Worm (Caenorhabditis elegans) whole organism, young adult: ENCODE data around the gene srg-15.
A peak's percentile ranks its signal among the peaks of the same experiment; 100 is the strongest.

Experiments used
- C17E4.6 ChIP-seq: fragments of 200-800 bp; sonication (Bioruptor generic); IDR thresholded peaks from 2 replicates; pipeline ENCODE4 v1.3.6; 2022; ENCODE audit warnings: missing genetic modification reagents, missing genetic modification characterization, missing compliant biosample characterization
- F33H1.4 ChIP-seq: fragments of 200-800 bp; sonication (Bioruptor generic); IDR thresholded peaks from 2 replicates; pipeline ENCODE4 v1.3.6; 2022; ENCODE audit warnings: missing genetic modification reagents, missing genetic modification characterization, missing compliant biosample characterization
- F52B5.7 ChIP-seq: sonication (generic microtip); optimal IDR thresholded peaks from 2 replicates; lab custom pipeline; 2016; ENCODE audit warnings: mild to moderate bottlenecking, missing genetic modification characterization, missing compliant biosample characterization
- F57A8.1 ChIP-seq: fragments of 200-800 bp; sonication (Bioruptor generic); optimal IDR thresholded peaks from 2 replicates; lab custom pipeline; 2018; ENCODE audit warnings: mild to moderate bottlenecking, missing genetic modification characterization, moderate library complexity, missing compliant biosample characterization
- K11D2.4 ChIP-seq: fragments of 200-800 bp; sonication (Bioruptor generic); IDR thresholded peaks from 2 replicates; pipeline ENCODE4 v1.3.6; 2022; ENCODE audit warnings: missing genetic modification reagents, missing genetic modification characterization, missing compliant biosample characterization
- Y79H2A.3 ChIP-seq: fragments of 200-800 bp; sonication (Bioruptor generic); conservative IDR thresholded peaks from 2 replicates; pipeline ENCODE4 v1.3.6; 2022; ENCODE audit warnings: missing genetic modification reagents, missing genetic modification characterization, missing compliant biosample characterization
- Y95B8A.8 ChIP-seq: fragments of 200-800 bp; sonication (Bioruptor generic); IDR thresholded peaks from 2 replicates; pipeline ENCODE4 v1.3.6; 2022; ENCODE audit warnings: missing genetic modification reagents, missing genetic modification characterization, missing compliant biosample characterization
- akir-1 ChIP-seq: fragments of 200-800 bp; sonication (Bioruptor generic); optimal IDR thresholded peaks from 2 replicates; lab custom pipeline; 2018; ENCODE audit warnings: mild to moderate bottlenecking, missing genetic modification characterization, moderate library complexity, missing compliant biosample characterization
- ama-1 ChIP-seq, 3 experiments: fragments of 150-350 bp in 1 of 3; sonication (generic microtip) in 2 of 3; optimal IDR thresholded peaks; 2 replicates each; lab custom pipeline; 2014 to 2018; ENCODE audit warnings: missing biosample characterization in 2 of 3, missing genetic modification characterization in 2 of 3, missing genetic modification reagents in 2 of 3
- athp-1 ChIP-seq: sonication (generic microtip); optimal IDR thresholded peaks from 2 replicates; lab custom pipeline; 2017; ENCODE audit warnings: mild to moderate bottlenecking, missing genetic modification characterization, missing compliant biosample characterization
- bed-1 ChIP-seq: fragments of 200-800 bp; sonication (Bioruptor generic); IDR thresholded peaks from 2 replicates; pipeline ENCODE4 v1.3.6; 2022; ENCODE audit warnings: missing genetic modification reagents, missing genetic modification characterization, missing compliant biosample characterization
- bed-2 ChIP-seq: fragments of 200-800 bp; sonication (Bioruptor generic); IDR thresholded peaks from 2 replicates; pipeline ENCODE4 v1.3.6; 2022; ENCODE audit warnings: missing genetic modification reagents, missing genetic modification characterization, missing compliant biosample characterization
- cebp-1 ChIP-seq, 2 experiments: fragments of 200-800 bp in 1 of 2; sonication (Bioruptor generic) in 1 of 2; sonication (generic microtip) in 1 of 2; IDR thresholded peaks in 1 of 2; optimal IDR thresholded peaks in 1 of 2; 2 replicates each; pipeline versions ENCODE4 v1.3.6 to Lab custom; 2017 to 2022; ENCODE audit warnings: missing compliant biosample characterization in 2 of 2, missing genetic modification characterization in 2 of 2, mild to moderate bottlenecking in 1 of 2, missing genetic modification reagents in 1 of 2, moderate library complexity in 1 of 2
- ceh-79 ChIP-seq: sonication (generic microtip); optimal IDR thresholded peaks from 2 replicates; lab custom pipeline; 2017; ENCODE audit warnings: mild to moderate bottlenecking, missing genetic modification characterization, missing compliant biosample characterization
- dpl-1 ChIP-seq: fragments of 150-350 bp; optimal IDR thresholded peaks from 2 replicates; lab custom pipeline; 2014; ENCODE audit warnings: missing biosample characterization, missing genetic modification reagents, missing genetic modification characterization
- efl-1 ChIP-seq: fragments of 150-350 bp; optimal IDR thresholded peaks from 2 replicates; lab custom pipeline; 2014; ENCODE audit warnings: missing biosample characterization, missing genetic modification reagents, missing genetic modification characterization
- fkh-3 ChIP-seq: sonication (generic microtip); optimal IDR thresholded peaks from 2 replicates; lab custom pipeline; 2016; ENCODE audit warnings: mild to moderate bottlenecking, missing genetic modification characterization, missing compliant biosample characterization
- hmg-1.2 ChIP-seq: fragments of 200-800 bp; sonication (Bioruptor generic); IDR thresholded peaks from 2 replicates; pipeline ENCODE4 v1.3.6; 2022; ENCODE audit warnings: missing genetic modification reagents, missing genetic modification characterization, missing compliant biosample characterization
- hsf-1 ChIP-seq: fragments of 200-800 bp; sonication (Bioruptor generic); IDR thresholded peaks from 2 replicates; pipeline ENCODE4 v1.3.6; 2022; ENCODE audit warnings: missing genetic modification reagents, missing genetic modification characterization, missing compliant biosample characterization
- let-607 ChIP-seq, 2 experiments: fragments of 200-800 bp in 1 of 2; sonication (Bioruptor generic) in 1 of 2; sonication (generic microtip) in 1 of 2; optimal IDR thresholded peaks; 2 replicates each; lab custom pipeline; 2016 to 2018; ENCODE audit warnings: mild to moderate bottlenecking in 2 of 2, missing compliant biosample characterization in 2 of 2, missing genetic modification characterization in 2 of 2, moderate library complexity in 2 of 2, missing genotype in 1 of 2
- lin-35 ChIP-seq, 3 experiments: fragments of 150-350 bp in 2 of 3; sonication (generic microtip) in 1 of 3; optimal IDR thresholded peaks; 2 replicates each; lab custom pipeline; 2014 to 2018; ENCODE audit warnings: missing biosample characterization in 3 of 3, missing genetic modification characterization in 3 of 3, missing genetic modification reagents in 3 of 3
- lsl-1 ChIP-seq: fragments of 200-800 bp; sonication (Bioruptor generic); optimal IDR thresholded peaks from 2 replicates; lab custom pipeline; 2018; ENCODE audit warnings: mild to moderate bottlenecking, missing genetic modification characterization, moderate library complexity, missing compliant biosample characterization
- madf-8 ChIP-seq: fragments of 200-800 bp; sonication (Bioruptor generic); conservative IDR thresholded peaks from 2 replicates; pipeline ENCODE4 v1.3.6; 2022; ENCODE audit warnings: missing genetic modification reagents, missing genetic modification characterization, missing compliant biosample characterization
- mes-4 ChIP-seq: sonication (generic microtip); optimal IDR thresholded peaks from 2 replicates; lab custom pipeline; 2016; ENCODE audit warnings: missing genotype, missing genetic modification characterization, missing compliant biosample characterization
- nfya-2 ChIP-seq: fragments of 200-800 bp; sonication (Bioruptor generic); IDR thresholded peaks from 2 replicates; pipeline ENCODE4 v1.3.6; 2022; ENCODE audit warnings: missing genetic modification reagents, missing genetic modification characterization, missing compliant biosample characterization
- nhr-120 ChIP-seq: fragments of 200-800 bp; sonication (Bioruptor generic); IDR thresholded peaks from 2 replicates; pipeline ENCODE4 v1.3.6; 2022; ENCODE audit warnings: missing genetic modification characterization, missing compliant biosample characterization
- nhr-80 ChIP-seq: sonication (generic microtip); optimal IDR thresholded peaks from 2 replicates; lab custom pipeline; 2016; ENCODE audit warnings: missing genetic modification characterization, missing compliant biosample characterization
- rcor-1 ChIP-seq: fragments of 200-800 bp; sonication (Bioruptor generic); IDR thresholded peaks from 2 replicates; pipeline ENCODE4 v1.3.6; 2022; ENCODE audit warnings: missing genetic modification reagents, missing genetic modification characterization, missing compliant biosample characterization
- repo-1 ChIP-seq: sonication (generic microtip); optimal IDR thresholded peaks from 2 replicates; lab custom pipeline; 2017; ENCODE audit warnings: mild to moderate bottlenecking, missing genetic modification characterization, missing compliant biosample characterization
- sea-2 ChIP-seq: fragments of 200-800 bp; sonication (Bioruptor generic); IDR thresholded peaks from 2 replicates; pipeline ENCODE4 v1.3.6; 2022; ENCODE audit warnings: missing genetic modification characterization, missing compliant biosample characterization
- snpc-1.1 ChIP-seq: sonication (generic microtip); optimal IDR thresholded peaks from 2 replicates; lab custom pipeline; 2017; ENCODE audit warnings: missing genetic modification characterization, mild to moderate bottlenecking, missing compliant biosample characterization, antibody characterized with exemption, moderate library complexity, missing genotype, missing genetic modification reagents; ENCODE audit not compliant: insufficient read depth
- snpc-1.3 ChIP-seq: sonication (generic microtip); optimal IDR thresholded peaks from 2 replicates; lab custom pipeline; 2017; ENCODE audit warnings: missing genetic modification characterization, mild to moderate bottlenecking, missing compliant biosample characterization, antibody characterized with exemption, moderate library complexity, missing genotype, missing genetic modification reagents; ENCODE audit not compliant: insufficient read depth
- somi-1 ChIP-seq: fragments of 200-800 bp; sonication (Bioruptor generic); optimal IDR thresholded peaks from 2 replicates; lab custom pipeline; 2018; ENCODE audit warnings: mild to moderate bottlenecking, missing genetic modification characterization, missing compliant biosample characterization
- unc-62 ChIP-seq: fragments of 150-350 bp; optimal IDR thresholded peaks from 2 replicates; lab custom pipeline; 2014; ENCODE audit warnings: missing biosample characterization, missing genetic modification reagents, missing genetic modification characterization
- zim-3 ChIP-seq: sonication (generic microtip); optimal IDR thresholded peaks from 2 replicates; lab custom pipeline; 2017; ENCODE audit warnings: mild to moderate bottlenecking, missing genetic modification characterization, moderate library complexity, missing compliant biosample characterization
- ztf-26 ChIP-seq: sonication (generic microtip); optimal IDR thresholded peaks from 2 replicates; lab custom pipeline; 2017; ENCODE audit warnings: missing genetic modification characterization, missing compliant biosample characterization
- ztf-28 ChIP-seq: fragments of 200-800 bp; sonication (Bioruptor generic); IDR thresholded peaks from 2 replicates; pipeline ENCODE4 v1.3.6; 2022; ENCODE audit warnings: missing genetic modification reagents, missing genetic modification characterization, missing compliant biosample characterization
- ztf-6 ChIP-seq: fragments of 200-800 bp; sonication (Bioruptor generic); IDR thresholded peaks from 2 replicates; pipeline ENCODE4 v1.3.6; 2022; ENCODE audit warnings: missing genetic modification reagents, missing genetic modification characterization, missing compliant biosample characterization

The srg-15 gene

DNA sequence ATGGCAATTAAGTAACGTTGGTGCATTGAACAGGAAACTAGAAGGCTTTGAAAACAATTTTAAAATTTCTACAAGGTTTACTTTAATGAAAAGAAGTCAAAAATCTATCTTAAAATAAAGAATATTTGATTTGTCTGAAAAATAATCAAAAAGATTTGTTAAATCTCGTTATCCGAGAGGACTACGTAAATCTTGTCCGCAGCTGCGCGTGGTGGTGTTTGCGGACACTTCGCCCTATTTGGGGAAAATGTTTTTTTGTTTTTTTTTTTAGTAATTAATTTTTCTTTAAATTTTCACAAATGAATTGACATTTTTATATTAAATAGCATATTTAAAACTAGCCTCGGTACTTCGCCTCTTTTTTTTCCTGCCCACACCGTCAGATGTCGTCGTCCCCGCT, 26.3 kb downstream of the srg-15 start:
- no peak for TF ChIP-seq unc-62 (GFP tag; lab: Kevin White, UChicago)
- no peak for TF ChIP-seq somi-1 (GFP tag; lab: Kevin White, UChicago)
- TF ChIP-seq dpl-1 (GFP tag; lab: Kevin White, UChicago), result peak; percentile 34
- TF ChIP-seq fkh-3 (tag; lab: Kevin White, UChicago), result no peak
- no peak for TF ChIP-seq let-607 (tag; optimal IDR thresholded peaks at IDR 0.05; lab: Kevin White, UChicago)
- no peak for TF ChIP-seq ztf-26
- TF ChIP-seq lsl-1 (GFP tag; lab: Kevin White, UChicago), result peak; percentile 52
- TF ChIP-seq nhr-120 (GFP tag; lab: Robert Waterston, UW), result no peak
- no peak for TF ChIP-seq bed-1
- TF ChIP-seq F52B5.7 (tag; lab: Kevin White, UChicago), result no peak
- TF ChIP-seq hmg-1.2 (GFP tag; lab: Robert Waterston, UW), result 0 out of 2 replicates have a peak, but pooled peaks have one; percentile 25
- no peak for TF ChIP-seq repo-1
- no peak for TF ChIP-seq mes-4 (tag; lab: Kevin White, UChicago)
- no peak for TF ChIP-seq K11D2.4
- TF ChIP-seq Y95B8A.8 (GFP tag; lab: Robert Waterston, UW), result no peak
- TF ChIP-seq rcor-1, result 0 out of 2 replicates have a peak, but pooled peaks have one; percentile 34
- TF ChIP-seq zim-3 (tag; lab: Kevin White, UChicago), result no peak
- no peak for TF ChIP-seq sea-2
- no peak for TF ChIP-seq Y79H2A.3 (GFP tag; lab: Robert Waterston, UW)
- TF ChIP-seq ztf-28 (GFP tag; lab: Robert Waterston, UW), result no peak
- TF ChIP-seq hsf-1, result no peak
- TF ChIP-seq athp-1 (tag; lab: Kevin White, UChicago), result peak; percentile 99
- 0 out of 2 replicates have a peak, but pooled peaks have one; percentile 36 for TF ChIP-seq C17E4.6
- TF ChIP-seq madf-8 (GFP tag; lab: Robert Waterston, UW), result peak; percentile 44; the same call in 1 of the 2 replicates
- TF ChIP-seq efl-1 (GFP tag; lab: Kevin White, UChicago), result peak; percentile 6
- TF ChIP-seq ztf-6 (GFP tag; lab: Robert Waterston, UW), result no peak
- peak; percentile 19 for TF ChIP-seq snpc-1.1 (tag; lab: Kevin White, UChicago)
- TF ChIP-seq snpc-1.3 (tag; lab: Kevin White, UChicago), result peak; percentile 31
- no peak for TF ChIP-seq nfya-2
- TF ChIP-seq ama-1 (optimal IDR thresholded peaks at IDR 0.05; lab: Kevin White, UChicago), result no peak
- no peak for TF ChIP-seq ama-1 (GFP tag; optimal IDR thresholded peaks at IDR 0.05; lab: Kevin White, UChicago)
- TF ChIP-seq cebp-1 (GFP tag; IDR thresholded peaks at IDR 0.05; lab: Robert Waterston, UW), result no peak
- TF ChIP-seq cebp-1 (tag; optimal IDR thresholded peaks at IDR 0.05; lab: Kevin White, UChicago), result no peak
- no peak for TF ChIP-seq ceh-79
- TF ChIP-seq akir-1 (GFP tag; lab: Kevin White, UChicago), result no peak
- TF ChIP-seq F33H1.4 (GFP tag; lab: Robert Waterston, UW), result peak; percentile 61
- TF ChIP-seq bed-2, result no peak
- TF ChIP-seq lin-35 (GFP tag; optimal IDR thresholded peaks at IDR 0.05; lab: Kevin White, UChicago), result peak in 1 of 3 experiments; percentile 57
- no peak for TF ChIP-seq nhr-80 (tag; lab: Kevin White, UChicago)
- TF ChIP-seq, all 124 proteins: peak for 12

- peak; percentile 8 for TF ChIP-seq nhr-80 (tag; lab: Kevin White, UChicago)
- no peak for TF ChIP-seq F57A8.1
These were observed 30.4 kb downstream of the srg-15 start for ce11 chrII:8679799-8680198.
